Fruit fly (Drosophila melanogaster) whole organism, embryonic: Measurements from ENCODE around the gene CG15160.

ENCODE experiments used
- ATbp ChIP-seq: fragments of 200-800 bp; sonication (Bioruptor generic); optimal IDR thresholded peaks from 2 replicates; lab custom pipeline; 2017; ENCODE audit warnings: missing biosample characterization, mild to moderate bottlenecking, missing genetic modification characterization, missing genetic modification reagents
- Atf6 ChIP-seq: fragments of 200-800 bp; sonication (Bioruptor generic); IDR thresholded peaks from 2 replicates; pipeline ENCODE4 v1.3.6; 2022; ENCODE audit warnings: missing biosample characterization, missing genetic modification characterization
- B-H2 ChIP-seq: fragments of 200-800 bp; sonication (Bioruptor generic); optimal IDR thresholded peaks from 2 replicates; lab custom pipeline; 2018; ENCODE audit warnings: missing biosample characterization, mild to moderate bottlenecking, missing genetic modification characterization
- CG12391 ChIP-seq: fragments of 200-800 bp; sonication (Bioruptor generic); optimal IDR thresholded peaks from 3 replicates; lab custom pipeline; 2018; ENCODE audit warnings: missing biosample characterization, mild to moderate bottlenecking, missing genetic modification characterization, moderate library complexity
- CG12744 ChIP-seq: fragments of 200-800 bp; sonication (Bioruptor generic); optimal IDR thresholded peaks from 2 replicates; lab custom pipeline; 2016; ENCODE audit warnings: missing biosample characterization, missing genetic modification characterization
- CG12769 ChIP-seq: fragments of 200-800 bp; sonication (Bioruptor generic); optimal IDR thresholded peaks from 2 replicates; lab custom pipeline; 2019; ENCODE audit warnings: missing biosample characterization, mild to moderate bottlenecking, missing genetic modification characterization, moderate library complexity
- CG12942 ChIP-seq: fragments of 200-800 bp; sonication (Bioruptor generic); optimal IDR thresholded peaks from 3 replicates; lab custom pipeline; 2016; ENCODE audit warnings: missing biosample characterization, missing genetic modification characterization
- CG13775 ChIP-seq: fragments of 200-800 bp; sonication (Bioruptor generic); optimal IDR thresholded peaks from 3 replicates; lab custom pipeline; 2017; ENCODE audit warnings: missing biosample characterization, mild to moderate bottlenecking, missing genetic modification characterization
- CG16779 ChIP-seq: fragments of 200-800 bp; sonication (Bioruptor generic); IDR thresholded peaks from 2 replicates; pipeline ENCODE4 v1.3.6; 2022; ENCODE audit warnings: missing biosample characterization, missing genetic modification characterization
- CG17802 ChIP-seq: fragments of 200-800 bp; sonication (Bioruptor generic); optimal IDR thresholded peaks from 2 replicates; lab custom pipeline; 2018; ENCODE audit warnings: missing biosample characterization, mild to moderate bottlenecking, missing genetic modification characterization, moderate library complexity
- CG18599 ChIP-seq: fragments of 200-800 bp; sonication (Bioruptor generic); optimal IDR thresholded peaks from 3 replicates; lab custom pipeline; 2017; ENCODE audit warnings: missing biosample characterization, missing genetic modification characterization, mild to moderate bottlenecking, moderate library complexity, missing genetic modification reagents
- CG2712 ChIP-seq: fragments of 200-800 bp; optimal IDR thresholded peaks from 3 replicates; lab custom pipeline; 2019; ENCODE audit warnings: missing biosample characterization, mild to moderate bottlenecking, missing genetic modification characterization, moderate library complexity
- CG30431 ChIP-seq: fragments of 200-800 bp; sonication (Bioruptor generic); optimal IDR thresholded peaks from 2 replicates; lab custom pipeline; 2017; ENCODE audit warnings: missing biosample characterization, missing genetic modification characterization
- CG32767 ChIP-seq: fragments of 200-800 bp; sonication (Bioruptor generic); IDR thresholded peaks from 2 replicates; pipeline ENCODE4 v1.3.6; 2022; ENCODE audit warnings: missing biosample characterization, missing genetic modification characterization
- CG34422 ChIP-seq: fragments of 200-800 bp; sonication (Bioruptor generic); IDR thresholded peaks from 3 replicates; pipeline ENCODE4 v1.3.6; 2022; ENCODE audit warnings: missing biosample characterization, missing genetic modification characterization
- CG5245 ChIP-seq: fragments of 200-800 bp; sonication (Bioruptor generic); optimal IDR thresholded peaks from 3 replicates; lab custom pipeline; 2016; ENCODE audit warnings: missing biosample characterization, missing genetic modification characterization
- CG6765 ChIP-seq: fragments of 200-800 bp; sonication (Bioruptor generic); optimal IDR thresholded peaks from 3 replicates; lab custom pipeline; 2017; ENCODE audit warnings: missing biosample characterization, mild to moderate bottlenecking, missing genetic modification characterization
- CG6791 ChIP-seq: fragments of 200-800 bp; sonication (Bioruptor generic); IDR thresholded peaks from 3 replicates; pipeline ENCODE4 v1.3.6; 2022; ENCODE audit warnings: missing biosample characterization, missing genetic modification characterization; ENCODE audit not compliant: partially characterized antibody
- CG7745 ChIP-seq: fragments of 200-800 bp; sonication (Bioruptor generic); optimal IDR thresholded peaks from 2 replicates; lab custom pipeline; 2018; ENCODE audit warnings: missing biosample characterization, mild to moderate bottlenecking, missing genetic modification characterization, moderate library complexity
- CG9932 ChIP-seq: fragments of 200-800 bp; sonication (Bioruptor generic); IDR thresholded peaks from 2 replicates; pipeline ENCODE4 v1.3.6; 2022; ENCODE audit warnings: missing biosample characterization, missing genetic modification characterization
- Dfd ChIP-seq, 2 experiments: fragments of >200 bp; optimal IDR thresholded peaks; 2 replicates each; lab custom pipeline; 2017; ENCODE audit warnings: missing biosample characterization in 2 of 2, missing genetic modification characterization in 2 of 2
- ERR ChIP-seq: fragments of 200-800 bp; sonication (Bioruptor generic); optimal IDR thresholded peaks from 2 replicates; lab custom pipeline; 2016; ENCODE audit warnings: missing biosample characterization, missing genetic modification characterization
- Fer2 ChIP-seq: fragments of 200-800 bp; sonication (Bioruptor generic); optimal IDR thresholded peaks from 2 replicates; lab custom pipeline; 2018; ENCODE audit warnings: missing biosample characterization, mild to moderate bottlenecking, missing genetic modification characterization, moderate library complexity
- Fer3 ChIP-seq: fragments of 200-800 bp; sonication (Bioruptor generic); optimal IDR thresholded peaks from 2 replicates; lab custom pipeline; 2018; ENCODE audit warnings: missing biosample characterization, mild to moderate bottlenecking, missing genetic modification characterization, moderate library complexity
- HLH54F ChIP-seq: fragments of 200-800 bp; sonication (Bioruptor generic); optimal IDR thresholded peaks from 3 replicates; lab custom pipeline; 2016; ENCODE audit warnings: missing biosample characterization, missing genetic modification characterization
- HmgZ ChIP-seq: fragments of 200-800 bp; sonication (Bioruptor generic); optimal IDR thresholded peaks from 2 replicates; lab custom pipeline; 2018; ENCODE audit warnings: missing biosample characterization, mild to moderate bottlenecking, missing genetic modification characterization
- Hmx ChIP-seq: fragments of 200-800 bp; sonication (Bioruptor generic); optimal IDR thresholded peaks from 2 replicates; lab custom pipeline; 2016; ENCODE audit warnings: missing biosample characterization, missing genetic modification characterization
- MBD-R2 ChIP-seq: fragments of 200-800 bp; sonication (Bioruptor generic); IDR thresholded peaks from 2 replicates; pipeline ENCODE4 v1.3.6; 2022; ENCODE audit warnings: missing biosample characterization, missing genetic modification characterization
- Myb ChIP-seq: fragments of 200-800 bp; sonication (Bioruptor generic); optimal IDR thresholded peaks from 2 replicates; lab custom pipeline; 2016; ENCODE audit warnings: missing biosample characterization, missing genetic modification characterization
- Oli ChIP-seq: fragments of 200-800 bp; sonication (Bioruptor generic); optimal IDR thresholded peaks from 2 replicates; lab custom pipeline; 2018; ENCODE audit warnings: missing biosample characterization, mild to moderate bottlenecking, missing genetic modification characterization, moderate library complexity
- Pdp1 ChIP-seq, 2 experiments: fragments of 200-800 bp; sonication (Bioruptor generic); optimal IDR thresholded peaks; 3 replicates each; lab custom pipeline; 2016; ENCODE audit warnings: missing biosample characterization in 2 of 2, missing genetic modification characterization in 2 of 2, mild to moderate bottlenecking in 1 of 2, moderate library complexity in 1 of 2
- Ptx1 ChIP-seq: fragments of 200-800 bp; sonication (Bioruptor generic); IDR thresholded peaks from 2 replicates; pipeline ENCODE4 v1.3.6; 2022; ENCODE audit warnings: missing biosample characterization, missing genetic modification characterization
- Spps ChIP-seq: fragments of 200-800 bp; sonication (Bioruptor generic); optimal IDR thresholded peaks from 2 replicates; lab custom pipeline; 2018; ENCODE audit warnings: missing biosample characterization, mild to moderate bottlenecking, missing genetic modification characterization
- YL-1 ChIP-seq: fragments of 200-800 bp; sonication (Bioruptor generic); optimal IDR thresholded peaks from 3 replicates; lab custom pipeline; 2017; ENCODE audit warnings: missing biosample characterization, mild to moderate bottlenecking, missing genetic modification characterization
- ap ChIP-seq: fragments of 200-800 bp; sonication (Bioruptor generic); IDR thresholded peaks from 2 replicates; pipeline ENCODE4 v1.3.6; 2022; ENCODE audit warnings: missing biosample characterization, missing genetic modification characterization
- az2 ChIP-seq: fragments of 200-800 bp; sonication (Bioruptor generic); optimal IDR thresholded peaks from 3 replicates; lab custom pipeline; 2016; ENCODE audit warnings: missing biosample characterization, missing genetic modification characterization
- br ChIP-seq: fragments of >200 bp; optimal IDR thresholded peaks from 2 replicates; lab custom pipeline; 2017
- cas ChIP-seq: fragments of 200-800 bp; sonication (Bioruptor generic); IDR thresholded peaks from 2 replicates; pipeline ENCODE4 v1.3.6; 2022; ENCODE audit warnings: missing biosample characterization, missing genetic modification characterization
- crp ChIP-seq, 2 experiments: fragments of 200-800 bp; sonication (Bioruptor generic); optimal IDR thresholded peaks; 2 replicates in 1 of 2; 3 replicates in 1 of 2; lab custom pipeline; 2017; ENCODE audit warnings: missing biosample characterization in 2 of 2, missing genetic modification characterization in 2 of 2, mild to moderate bottlenecking in 1 of 2, moderate library complexity in 1 of 2
- esg ChIP-seq: fragments of 200-800 bp; sonication (Bioruptor generic); conservative IDR thresholded peaks from 2 replicates; pipeline ENCODE4 v1.3.6; 2022; ENCODE audit warnings: missing biosample characterization, missing genetic modification characterization
- gce ChIP-seq: fragments of 200-800 bp; sonication (Bioruptor generic); IDR thresholded peaks from 3 replicates; pipeline ENCODE4 v1.3.6; 2022; ENCODE audit warnings: missing biosample characterization, missing genetic modification characterization
- ind ChIP-seq: fragments of 200-800 bp; sonication (Bioruptor generic); optimal IDR thresholded peaks from 3 replicates; lab custom pipeline; 2016; ENCODE audit warnings: missing biosample characterization, missing genetic modification characterization
- inv ChIP-seq: fragments of 200-800 bp; sonication (Bioruptor generic); IDR thresholded peaks from 2 replicates; pipeline ENCODE4 v1.3.6; 2022; ENCODE audit warnings: missing biosample characterization, missing genetic modification characterization; ENCODE audit not compliant: partially characterized antibody
- jumu ChIP-seq: fragments of 200-800 bp; sonication (Bioruptor generic); optimal IDR thresholded peaks from 3 replicates; lab custom pipeline; 2016; ENCODE audit warnings: missing biosample characterization, missing genetic modification characterization
- lbe ChIP-seq: fragments of 200-800 bp; sonication (Bioruptor generic); optimal IDR thresholded peaks from 2 replicates; lab custom pipeline; 2016; ENCODE audit warnings: missing biosample characterization, mild to moderate bottlenecking, missing genetic modification characterization
- lola ChIP-seq, 3 experiments: fragments of >200 bp in 2 of 3; fragments of 200-800 bp in 1 of 3; sonication (Bioruptor generic) in 1 of 3; optimal IDR thresholded peaks; 2 replicates each; lab custom pipeline; 2017 to 2019; ENCODE audit warnings: missing biosample characterization in 3 of 3, missing genetic modification characterization in 3 of 3, mild to moderate bottlenecking in 1 of 3, moderate library complexity in 1 of 3
- luna ChIP-seq: fragments of 200-800 bp; sonication (Bioruptor generic); optimal IDR thresholded peaks from 2 replicates; lab custom pipeline; 2016; ENCODE audit warnings: missing biosample characterization, missing genetic modification characterization
- schlank ChIP-seq: fragments of 200-800 bp; sonication (Bioruptor generic); optimal IDR thresholded peaks from 2 replicates; lab custom pipeline; 2018; ENCODE audit warnings: missing biosample characterization, mild to moderate bottlenecking, missing genetic modification characterization
- sens-2 ChIP-seq: fragments of 200-800 bp; sonication (Bioruptor generic); IDR thresholded peaks from 2 replicates; pipeline ENCODE4 v1.3.6; 2022; ENCODE audit warnings: missing biosample characterization, missing genetic modification characterization
- sug ChIP-seq: fragments of 200-800 bp; optimal IDR thresholded peaks from 2 replicates; lab custom pipeline; 2019; ENCODE audit warnings: missing biosample characterization, mild to moderate bottlenecking, missing genetic modification characterization, moderate library complexity
- tgo ChIP-seq: fragments of 200-800 bp; sonication (Bioruptor generic); IDR thresholded peaks from 3 replicates; pipeline ENCODE4 v1.3.6; 2022; ENCODE audit warnings: missing biosample characterization, missing genetic modification characterization
- tx ChIP-seq: fragments of 200-800 bp; sonication (Bioruptor generic); optimal IDR thresholded peaks from 2 replicates; lab custom pipeline; 2016; ENCODE audit warnings: missing biosample characterization, missing genetic modification characterization

Gene CG15160

DNA sequence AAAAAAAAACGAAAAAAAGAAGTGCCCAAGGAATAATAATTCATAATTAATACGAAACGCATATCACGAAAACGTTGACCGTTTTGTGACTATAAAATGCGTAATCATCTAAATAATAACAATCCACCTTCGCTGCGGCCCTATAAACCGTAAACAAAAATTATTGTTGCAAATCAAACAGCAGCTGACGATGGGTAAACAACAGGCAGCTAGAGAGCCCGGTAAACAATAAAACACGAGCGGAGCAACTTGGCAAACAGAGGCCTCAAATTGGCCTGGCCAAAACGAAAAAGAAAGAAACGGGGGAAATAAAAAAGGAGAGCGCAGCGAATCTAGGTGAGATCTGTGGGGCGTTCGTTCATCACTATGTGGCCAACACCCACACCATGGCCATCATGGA, 23.1 kb upstream of the CG15160 start (continued):
- TF ChIP-seq schlank (tag; lab: Kevin White, UChicago) (peak; percentile 78), cas (GFP tag; lab: Robert Waterston, UW) (no peak), tx (GFP tag; lab: Kevin White, UChicago) (peak; percentile 8), CG18599 (GFP tag; lab: Kevin White, UChicago) (peak; percentile 79), CG12942 (peak; percentile 11), inv (GFP tag; lab: Robert Waterston, UW) (no peak), CG13775 (GFP tag; lab: Kevin White, UChicago) (no peak), CG12391 (no peak), Oli (tag; lab: Kevin White, UChicago) (no peak), az2 (GFP tag; lab: Kevin White, UChicago) (no peak), Spps (tag; lab: Kevin White, UChicago) (no peak), CG12744 (peak; percentile 39), tgo (GFP tag; lab: Robert Waterston, UW) (no peak), esg (GFP tag; lab: Robert Waterston, UW) (no peak), B-H2 (GFP tag; lab: Kevin White, UChicago) (peak; percentile 48), gce (GFP tag; lab: Robert Waterston, UW) (peak; percentile 15; the same call in 1 of the 3 replicates), CG30431 (no peak), CG6765 (GFP tag; lab: Kevin White, UChicago) (peak; percentile 51), CG6791 (GFP tag; lab: Robert Waterston, UW) (no peak), CG32767 (GFP tag; lab: Robert Waterston, UW) (0 out of 2 replicates have a peak, but pooled peaks have one; percentile 12), YL-1 (GFP tag; lab: Kevin White, UChicago) (no peak), CG16779 (no peak), Ptx1 (GFP tag; lab: Robert Waterston, UW) (no peak), lola (GFP tag; optimal IDR thresholded peaks at IDR 0.05; lab: Kevin White, UChicago) (no peak), HLH54F (peak; percentile 42), Dfd (GFP tag; optimal IDR thresholded peaks at IDR 0.05; lab: Kevin White, UChicago) (no peak), CG34422 (no peak), Fer3 (tag; lab: Kevin White, UChicago) (peak; percentile 41), ATbp (GFP tag; lab: Kevin White, UChicago) (peak; percentile 42), sug (peak; percentile 42), MBD-R2 (GFP tag; lab: Robert Waterston, UW) (0 out of 2 replicates have a peak, but pooled peaks have one; percentile 23), br (lab: Kevin White, UChicago) (no peak), HmgZ (tag; lab: Kevin White, UChicago) (peak; percentile 40), ap (GFP tag; lab: Robert Waterston, UW) (no peak), ind (no peak), crp (GFP tag; optimal IDR thresholded peaks at IDR 0.05; lab: Kevin White, UChicago) (no peak), jumu (GFP tag; lab: Kevin White, UChicago) (no peak), CG7745 (tag; lab: Kevin White, UChicago) (no peak), CG2712 (tag; lab: Kevin White, UChicago) (no peak), CG5245 (GFP tag; lab: Kevin White, UChicago) (no peak), CG9932 (GFP tag; lab: Robert Waterston, UW) (peak; percentile 47), CG12769 (tag; lab: Kevin White, UChicago) (peak; percentile 28), Atf6 (peak; percentile 63), Myb (GFP tag; lab: Kevin White, UChicago) (peak; percentile 29), Hmx (GFP tag; lab: Kevin White, UChicago) (no peak), ERR (GFP tag; lab: Kevin White, UChicago) (peak; percentile 13), Fer2 (tag; lab: Kevin White, UChicago) (peak; percentile 8), CG17802 (no peak), luna (GFP tag; lab: Kevin White, UChicago) (peak; percentile 59), lbe (GFP tag; lab: Kevin White, UChicago) (no peak), Pdp1 (GFP tag; optimal IDR thresholded peaks at IDR 0.05; lab: Kevin White, UChicago) (peak; percentile 12 to 32), sens-2 (GFP tag; lab: Robert Waterston, UW) (no peak)
